Worm (Caenorhabditis elegans) whole organism, L4 larva: ENCODE data around the gene C29E4.9.
A peak's percentile ranks its signal among the peaks of the same experiment; 100 is the strongest.

ENCODE experiments used
- D1046.2 ChIP-seq: fragments of 200-800 bp; sonication (Bioruptor generic); IDR thresholded peaks from 2 replicates; pipeline ENCODE4 v1.3.6; 2022; ENCODE audit warnings: missing genetic modification characterization, missing compliant biosample characterization
- T20F7.1 ChIP-seq: fragments of 200-800 bp; sonication (Bioruptor generic); optimal IDR thresholded peaks from 2 replicates; lab custom pipeline; 2018; ENCODE audit warnings: mild to moderate bottlenecking, missing genetic modification characterization, missing compliant biosample characterization
- Y5F2A.4 ChIP-seq: fragments of 200-800 bp; sonication (Bioruptor generic); optimal IDR thresholded peaks from 2 replicates; lab custom pipeline; 2018; ENCODE audit warnings: mild to moderate bottlenecking, missing genetic modification characterization, missing compliant biosample characterization
- ZK546.5 ChIP-seq, 2 experiments: sonication (generic microtip); optimal IDR thresholded peaks; 2 replicates each; lab custom pipeline; 2017; ENCODE audit warnings: missing biosample characterization in 2 of 2, missing genetic modification characterization in 2 of 2
- ama-1 ChIP-seq: fragments of 150-350 bp; optimal IDR thresholded peaks from 2 replicates; lab custom pipeline; 2014; ENCODE audit warnings: inconsistent platforms, mixed read lengths
- attf-4 ChIP-seq: sonication (generic microtip); optimal IDR thresholded peaks from 3 replicates; lab custom pipeline; 2017; ENCODE audit warnings: missing biosample characterization, missing genetic modification characterization
- ceh-44 ChIP-seq: fragments of 200-800 bp; sonication (Bioruptor generic); IDR thresholded peaks from 2 replicates; pipeline ENCODE4 v1.3.6; 2022; ENCODE audit warnings: missing genetic modification reagents, missing genetic modification characterization, missing compliant biosample characterization
- ces-1 ChIP-seq: fragments of 150-350 bp; sonication (generic microtip); optimal IDR thresholded peaks from 4 replicates; lab custom pipeline; 2014; ENCODE audit warnings: missing biosample characterization, missing genetic modification reagents, missing genetic modification characterization
- daf-12 ChIP-seq: fragments of 150-350 bp; optimal IDR thresholded peaks from 2 replicates; lab custom pipeline; 2014; ENCODE audit warnings: missing biosample characterization, missing genetic modification reagents, missing genetic modification characterization
- daf-16 ChIP-seq, 3 experiments: sonication (generic microtip); optimal IDR thresholded peaks; 2 replicates each; lab custom pipeline; 2016 to 2017; ENCODE audit warnings: missing genetic modification characterization in 3 of 3, missing genetic modification reagents in 3 of 3, mild to moderate bottlenecking in 2 of 3, missing compliant biosample characterization in 2 of 3, missing biosample characterization in 1 of 3, moderate library complexity in 1 of 3
- daf-8 ChIP-seq: fragments of 200-800 bp; sonication (Bioruptor generic); IDR thresholded peaks from 2 replicates; pipeline ENCODE4 v1.3.6; 2022; ENCODE audit warnings: missing genetic modification characterization, missing compliant biosample characterization
- dmd-8 ChIP-seq: fragments of 200-800 bp; sonication (Bioruptor generic); IDR thresholded peaks from 2 replicates; pipeline ENCODE4 v1.3.6; 2022; ENCODE audit warnings: missing genetic modification characterization, missing compliant biosample characterization
- dpl-1 ChIP-seq: fragments of 150-350 bp; optimal IDR thresholded peaks from 2 replicates; lab custom pipeline; 2014; ENCODE audit warnings: missing biosample characterization, missing genetic modification reagents, missing genetic modification characterization
- dve-1 ChIP-seq: sonication (generic microtip); optimal IDR thresholded peaks from 2 replicates; lab custom pipeline; 2017; ENCODE audit warnings: antibody characterized with exemption, mild to moderate bottlenecking, missing genetic modification characterization, missing compliant biosample characterization; ENCODE audit not compliant: insufficient read depth
- fkh-10 ChIP-seq: fragments of 150-350 bp; optimal IDR thresholded peaks from 2 replicates; lab custom pipeline; 2014; ENCODE audit warnings: missing biosample characterization, missing genetic modification reagents, missing genetic modification characterization
- gei-8 ChIP-seq: fragments of 200-800 bp; sonication (Bioruptor generic); optimal IDR thresholded peaks from 2 replicates; lab custom pipeline; 2018; ENCODE audit warnings: mild to moderate bottlenecking, missing genetic modification characterization, missing compliant biosample characterization
- lin-38 ChIP-seq: fragments of 200-800 bp; sonication (Bioruptor generic); IDR thresholded peaks from 2 replicates; pipeline ENCODE4 v1.3.6; 2022; ENCODE audit warnings: missing genetic modification reagents, missing genetic modification characterization, missing compliant biosample characterization
- mdl-1 ChIP-seq, 2 experiments: fragments of 150-350 bp in 1 of 2; sonication (generic microtip) in 1 of 2; optimal IDR thresholded peaks; 2 replicates each; lab custom pipeline; 2014 to 2017; ENCODE audit warnings: missing biosample characterization in 2 of 2, missing genetic modification characterization in 2 of 2
- mes-2 ChIP-seq: sonication (generic microtip); optimal IDR thresholded peaks from 2 replicates; lab custom pipeline; 2016; ENCODE audit warnings: missing genotype, mild to moderate bottlenecking, missing genetic modification characterization, missing compliant biosample characterization; ENCODE audit not compliant: poor library complexity, severe bottlenecking
- nhr-11 ChIP-seq: fragments of 150-350 bp; optimal IDR thresholded peaks from 2 replicates; lab custom pipeline; 2014; ENCODE audit warnings: missing biosample characterization, missing genetic modification characterization
- nhr-25 ChIP-seq: sonication (generic microtip); optimal IDR thresholded peaks from 2 replicates; lab custom pipeline; 2017; ENCODE audit warnings: missing genetic modification characterization, mild to moderate bottlenecking, missing compliant biosample characterization, antibody characterized with exemption, moderate library complexity, borderline replicate concordance; ENCODE audit not compliant: insufficient read depth
- nhr-28 ChIP-seq: fragments of 150-350 bp; optimal IDR thresholded peaks from 2 replicates; lab custom pipeline; 2014; ENCODE audit warnings: missing biosample characterization, missing genetic modification characterization
- nhr-42 ChIP-seq: fragments of 200-800 bp; sonication (Bioruptor generic); IDR thresholded peaks from 2 replicates; pipeline ENCODE4 v1.3.6; 2022; ENCODE audit warnings: missing genetic modification characterization, missing compliant biosample characterization
- php-3 ChIP-seq: fragments of 200-800 bp; sonication (Bioruptor generic); IDR thresholded peaks from 2 replicates; pipeline ENCODE4 v1.3.6; 2022; ENCODE audit warnings: missing genetic modification reagents, missing genetic modification characterization, missing compliant biosample characterization
- rbr-2 ChIP-seq: sonication (generic microtip); optimal IDR thresholded peaks from 2 replicates; lab custom pipeline; 2016; ENCODE audit warnings: missing genotype, missing genetic modification characterization, missing compliant biosample characterization
- saeg-2 ChIP-seq: fragments of 200-800 bp; sonication (Bioruptor generic); IDR thresholded peaks from 2 replicates; pipeline ENCODE4 v1.3.6; 2022; ENCODE audit warnings: missing genetic modification reagents, missing genetic modification characterization, missing compliant biosample characterization
- set-16 ChIP-seq: fragments of 200-800 bp; sonication (Bioruptor generic); IDR thresholded peaks from 2 replicates; pipeline ENCODE4 v1.3.6; 2022; ENCODE audit warnings: missing genetic modification reagents, missing genetic modification characterization, missing compliant biosample characterization
- snpc-1.2 ChIP-seq: fragments of 200-800 bp; sonication (Bioruptor generic); IDR thresholded peaks from 2 replicates; pipeline ENCODE4 v1.3.6; 2022; ENCODE audit warnings: missing genetic modification reagents, missing genetic modification characterization, missing compliant biosample characterization
- snpc-4 ChIP-seq: fragments of 150-350 bp; optimal IDR thresholded peaks from 2 replicates; lab custom pipeline; 2014; ENCODE audit warnings: missing biosample characterization, missing genetic modification characterization
- spr-3 ChIP-seq: fragments of 200-800 bp; sonication (Bioruptor generic); optimal IDR thresholded peaks from 2 replicates; lab custom pipeline; 2018; ENCODE audit warnings: mild to moderate bottlenecking, missing genetic modification characterization, missing compliant biosample characterization
- tra-1 ChIP-seq: fragments of 200-800 bp; sonication (Bioruptor generic); IDR thresholded peaks from 2 replicates; pipeline ENCODE4 v1.3.6; 2022; ENCODE audit warnings: missing genetic modification reagents, missing genetic modification characterization, missing compliant biosample characterization
- ztf-11 ChIP-seq: fragments of 150-350 bp; optimal IDR thresholded peaks from 2 replicates; lab custom pipeline; 2014; ENCODE audit warnings: missing biosample characterization, missing genetic modification characterization

Gene C29E4.9

DNA sequence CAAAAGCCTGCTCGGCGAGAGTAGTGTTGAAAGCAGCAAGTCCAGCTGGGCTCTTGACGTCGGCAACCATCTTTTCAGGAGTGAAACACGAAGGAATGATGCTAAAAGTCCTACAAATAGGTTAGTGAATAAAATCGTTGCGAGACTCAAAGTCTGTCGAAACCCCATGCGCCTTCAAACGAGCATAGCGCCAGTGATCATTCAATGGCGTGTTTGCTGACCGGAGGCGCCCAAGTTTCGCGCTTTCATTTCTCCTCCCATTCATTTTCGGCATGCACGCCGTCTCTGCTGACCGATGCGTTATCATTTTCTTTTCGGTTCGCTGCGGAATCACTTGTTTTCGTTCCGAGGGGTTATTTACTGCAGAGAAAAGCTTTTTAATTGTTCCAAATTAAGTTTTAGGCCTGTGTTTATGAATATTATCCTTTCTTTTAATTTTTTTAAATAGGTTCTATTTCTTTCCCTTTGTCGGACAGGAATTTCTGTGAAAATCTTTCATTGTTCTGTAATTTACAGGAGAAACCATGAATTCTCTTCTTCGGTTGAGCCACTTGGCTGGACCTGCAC is 16.4 kb upstream of the C29E4.9 start, which contains the start of the genes eef-1B.1 and aco-2 (continued):
- TF ChIP-seq daf-16 (GFP tag; optimal IDR thresholded peaks at IDR 0.05; lab: Kevin White, UChicago) = peak in 1 of 2 experiments; percentile 61
- TF ChIP-seq daf-16 (tag; optimal IDR thresholded peaks at IDR 0.05; lab: Kevin White, UChicago) = peak; percentile 89
- no peak for TF ChIP-seq snpc-4 (tag; lab: Kevin White, UChicago)
- TF ChIP-seq mes-2 (tag; lab: Kevin White, UChicago) = peak; percentile 92
- TF ChIP-seq daf-8 (GFP tag; lab: Robert Waterston, UW) = no peak
- TF ChIP-seq ama-1 = peak; percentile 81
- no peak for TF ChIP-seq gei-8
- TF ChIP-seq nhr-11 (tag; lab: Kevin White, UChicago) = peak; percentile 88
- peak; percentile 84 for TF ChIP-seq nhr-28
- TF ChIP-seq lin-38 (GFP tag; lab: Robert Waterston, UW) = peak; percentile 85
- peak; percentile 88 for TF ChIP-seq T20F7.1 (GFP tag; lab: Kevin White, UChicago)
- peak; percentile 92 for TF ChIP-seq dpl-1 (GFP tag; lab: Kevin White, UChicago)
- peak; percentile 42; the same call in 1 of the 2 replicates for TF ChIP-seq php-3 (GFP tag; lab: Robert Waterston, UW)
- TF ChIP-seq rbr-2 (tag; lab: Kevin White, UChicago) = peak; percentile 89
- no peak for TF ChIP-seq snpc-1.2 (GFP tag; lab: Robert Waterston, UW)
- peak; percentile 94 for TF ChIP-seq dve-1 (tag; lab: Kevin White, UChicago)
- no peak for TF ChIP-seq D1046.2 (GFP tag; lab: Robert Waterston, UW)
- TF ChIP-seq tra-1 (GFP tag; lab: Robert Waterston, UW) = peak; percentile 22; the same call in 1 of the 2 replicates

DNA sequence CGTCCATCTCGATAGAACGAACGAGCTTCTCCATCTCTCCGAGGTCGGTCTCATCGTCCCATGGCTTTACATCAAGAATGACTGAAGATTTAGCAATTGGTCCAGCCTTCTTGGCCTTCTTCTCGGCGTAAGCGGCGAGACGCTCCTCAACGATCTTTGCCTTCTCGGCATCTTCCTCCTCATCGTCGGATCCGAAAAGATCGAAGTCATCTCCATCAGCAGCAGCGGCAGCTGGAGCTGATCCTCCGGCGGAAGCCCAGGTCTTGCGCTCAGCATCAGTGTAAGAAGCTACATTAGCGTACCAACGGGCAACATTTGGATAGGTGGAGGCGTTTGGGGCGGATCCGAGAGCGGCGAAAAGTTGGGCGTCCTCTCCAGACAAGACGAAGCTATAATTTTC is 15.8 kb upstream of the C29E4.9 start:
- TF ChIP-seq ceh-44 (peak; percentile 53; the same call in 1 of the 2 replicates), set-16 (GFP tag; lab: Robert Waterston, UW) (peak; percentile 85), nhr-28 (no peak)
- TF ChIP-seq, all 104 proteins: peak for 2

DNA sequence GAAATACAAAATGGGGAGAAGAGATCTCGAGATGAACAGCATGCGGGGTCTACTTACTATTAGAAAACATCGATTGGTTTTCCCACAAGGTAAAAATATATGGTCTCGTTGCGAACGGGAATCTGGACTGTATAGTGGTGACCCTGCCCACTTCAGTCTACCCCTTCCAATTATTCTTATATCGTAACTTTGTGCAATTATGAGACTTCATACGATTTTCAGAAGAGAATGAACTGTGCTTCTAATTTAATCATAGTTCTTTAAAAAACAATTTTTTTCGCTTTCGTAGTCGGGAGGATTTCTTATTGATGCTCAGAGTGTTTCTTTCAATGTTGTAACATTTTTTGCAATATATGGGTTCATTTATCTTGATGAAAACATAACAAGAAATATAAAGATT is 15.2 kb upstream of the C29E4.9 start, which contains the start of gene F54H12.5:
TSS of gene F54H12.5 (minus strand) at position 101 of the 400 bp plus-strand sequence.
- TF ChIP-seq snpc-1.2 (GFP tag; lab: Robert Waterston, UW) = 0 out of 2 replicates have a peak, but pooled peaks have one; percentile 29
- no peak for TF ChIP-seq ces-1 (GFP tag; lab: Kevin White, UChicago)
- TF ChIP-seq nhr-42 (GFP tag; lab: Robert Waterston, UW) = no peak
- TF ChIP-seq mdl-1 (tag; optimal IDR thresholded peaks at IDR 0.05; lab: Kevin White, UChicago) = no peak
- no peak for TF ChIP-seq spr-3

DNA sequence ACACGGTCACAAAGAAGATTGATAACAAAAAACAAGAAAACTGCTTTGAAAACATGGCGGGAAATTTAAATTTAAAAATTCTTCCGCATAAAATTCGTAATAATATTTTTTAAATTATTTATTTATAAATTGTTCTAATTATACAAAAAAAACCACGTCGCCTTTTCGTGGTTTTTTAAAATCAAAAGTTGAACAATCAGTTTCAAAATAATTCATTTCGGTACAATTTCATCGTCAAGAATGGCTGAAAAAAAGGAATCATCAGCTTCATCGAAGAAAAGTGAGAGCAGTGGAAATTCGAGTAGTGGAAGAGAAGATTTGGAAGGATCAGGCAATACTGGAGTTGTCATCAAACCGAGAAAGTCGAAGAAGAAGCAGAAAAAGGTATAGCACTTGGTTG is 12.3 kb upstream of the C29E4.9 start, which contains the start of the genes F54H12.8 and F54H12.7:
TSS of gene F54H12.8 (minus strand) at position 101 of the 400 bp plus-strand sequence.
TSS of gene F54H12.7 (plus strand) at position 229 of the 400 bp plus-strand sequence.
- TF ChIP-seq daf-12 (tag; lab: Kevin White, UChicago) (no peak), fkh-10 (GFP tag; lab: Kevin White, UChicago) (no peak), dmd-8 (GFP tag; lab: Robert Waterston, UW) (no peak), attf-4 (tag; lab: Kevin White, UChicago) (no peak), saeg-2 (GFP tag; lab: Robert Waterston, UW) (no peak), daf-8 (GFP tag; lab: Robert Waterston, UW) (no peak), ZK546.5 (tag; optimal IDR thresholded peaks at IDR 0.05; lab: Kevin White, UChicago) (no peak), Y5F2A.4 (no peak), nhr-25 (tag; lab: Kevin White, UChicago) (no peak), ztf-11 (tag; lab: Kevin White, UChicago) (no peak)
